Worm (Caenorhabditis elegans): ENCODE results near the gene sdz-28.

- TF ChIP-seq him-1 (tag; optimal IDR thresholded peaks at IDR 0.05) = no peak
- TF ChIP-seq dao-5 (tag; optimal IDR thresholded peaks at IDR 0.05) = no peak
These were observed 35.5 kb downstream of the sdz-28 start, which contains the start of gene C33C12.4 for ce11 chrII:2166376-2166775.
